Worm (Caenorhabditis elegans) whole organism, L1 larva: Measurements from ENCODE around the gene Y53G8B.2.

Experiments used
- C16A3.4 ChIP-seq: fragments of 150-350 bp; optimal IDR thresholded peaks from 2 replicates; lab custom pipeline; 2014; ENCODE audit warnings: missing biosample characterization, missing genetic modification characterization
- Y116A8C.19 ChIP-seq: sonication (generic microtip); optimal IDR thresholded peaks from 2 replicates; lab custom pipeline; 2016; ENCODE audit warnings: missing compliant biosample characterization, missing genetic modification characterization, borderline replicate concordance
- alr-1 ChIP-seq: fragments of 200-800 bp; sonication (Bioruptor generic); optimal IDR thresholded peaks from 2 replicates; lab custom pipeline; 2018; ENCODE audit warnings: borderline replicate concordance, mild to moderate bottlenecking, missing genetic modification characterization, missing compliant biosample characterization
- blmp-1 ChIP-seq: fragments of 150-350 bp; optimal IDR thresholded peaks from 2 replicates; lab custom pipeline; 2014; ENCODE audit warnings: missing biosample characterization, missing genetic modification characterization
- ceh-8 ChIP-seq: fragments of 200-800 bp; sonication (Bioruptor generic); optimal IDR thresholded peaks from 2 replicates; lab custom pipeline; 2018; ENCODE audit warnings: mild to moderate bottlenecking, missing genetic modification characterization, moderate library complexity, missing compliant biosample characterization
- ceh-88 ChIP-seq: fragments of 200-800 bp; sonication (Bioruptor generic); IDR thresholded peaks from 2 replicates; pipeline ENCODE4 v1.3.6; 2022; ENCODE audit warnings: missing genetic modification characterization, missing compliant biosample characterization
- ceh-90 ChIP-seq: sonication (generic microtip); optimal IDR thresholded peaks from 2 replicates; lab custom pipeline; 2016; ENCODE audit warnings: missing genetic modification characterization, missing compliant biosample characterization
- dpl-1 ChIP-seq, 3 experiments: fragments of 150-350 bp in 2 of 3; sonication (generic microtip) in 1 of 3; optimal IDR thresholded peaks; 2 replicates each; lab custom pipeline; 2014 to 2017; ENCODE audit warnings: missing biosample characterization in 3 of 3, missing genetic modification characterization in 3 of 3, missing genetic modification reagents in 3 of 3
- efl-1 ChIP-seq, 4 experiments: fragments of 150-350 bp; optimal IDR thresholded peaks in 3 of 4; peaks in 1 of 4; 1 replicate in 1 of 4; 2 replicates in 3 of 4; lab custom pipeline; 2014; ENCODE audit warnings: missing biosample characterization in 2 of 4, missing genetic modification characterization in 2 of 4, missing genetic modification reagents in 2 of 4
- efl-3 ChIP-seq: fragments of 200-800 bp; sonication (Bioruptor generic); optimal IDR thresholded peaks from 2 replicates; lab custom pipeline; 2018; ENCODE audit warnings: mild to moderate bottlenecking, missing genetic modification characterization, missing compliant biosample characterization
- egl-27 ChIP-seq, 2 experiments: fragments of 150-350 bp in 1 of 2; sonication (generic microtip); optimal IDR thresholded peaks; 3 replicates each; lab custom pipeline; 2017 to 2018; ENCODE audit warnings: missing biosample characterization in 2 of 2, missing genetic modification characterization in 2 of 2, missing genetic modification reagents in 2 of 2
- elt-3 ChIP-seq, 6 experiments: fragments of 150-350 bp in 1 of 6; sonication (generic microtip); optimal IDR thresholded peaks; 2 replicates each; lab custom pipeline; 2017 to 2018; ENCODE audit warnings: missing biosample characterization in 6 of 6, missing genetic modification characterization in 6 of 6, inconsistent platforms in 1 of 6
- fkh-4 ChIP-seq: sonication (generic microtip); optimal IDR thresholded peaks from 2 replicates; lab custom pipeline; 2016; ENCODE audit warnings: missing compliant biosample characterization, missing genetic modification characterization, borderline replicate concordance
- grh-1 ChIP-seq: fragments of 200-800 bp; sonication (Bioruptor generic); IDR thresholded peaks from 2 replicates; pipeline ENCODE4 v1.3.6; 2022; ENCODE audit warnings: missing genetic modification reagents, missing genetic modification characterization, missing compliant biosample characterization
- hlh-17 ChIP-seq: fragments of 200-800 bp; sonication (Bioruptor generic); optimal IDR thresholded peaks from 2 replicates; lab custom pipeline; 2018; ENCODE audit warnings: missing genetic modification characterization, mild to moderate bottlenecking, missing compliant biosample characterization, moderate library complexity, borderline replicate concordance
- hlh-4 ChIP-seq: sonication (generic microtip); optimal IDR thresholded peaks from 2 replicates; lab custom pipeline; 2016; ENCODE audit warnings: mild to moderate bottlenecking, missing genetic modification characterization, missing compliant biosample characterization
- hpl-2 ChIP-seq: fragments of 150-350 bp; optimal IDR thresholded peaks from 2 replicates; lab custom pipeline; 2014; ENCODE audit warnings: missing biosample characterization, missing genetic modification reagents, missing genetic modification characterization
- irx-1 ChIP-seq: sonication (generic microtip); optimal IDR thresholded peaks from 2 replicates; lab custom pipeline; 2016; ENCODE audit warnings: missing genetic modification characterization, missing compliant biosample characterization
- isw-1 ChIP-seq: fragments of 200-800 bp; sonication (Bioruptor generic); IDR thresholded peaks from 2 replicates; pipeline ENCODE4 v1.3.6; 2022; ENCODE audit warnings: missing genetic modification characterization, missing compliant biosample characterization
- lin-14 ChIP-seq: fragments of 200-800 bp; sonication (Bioruptor generic); optimal IDR thresholded peaks from 2 replicates; lab custom pipeline; 2018; ENCODE audit warnings: mild to moderate bottlenecking, missing genetic modification characterization, moderate library complexity, missing compliant biosample characterization
- lin-15B ChIP-seq: fragments of 150-350 bp; sonication (generic microtip); optimal IDR thresholded peaks from 3 replicates; lab custom pipeline; 2014; ENCODE audit warnings: missing biosample characterization, missing genetic modification characterization
- lin-35 ChIP-seq, 2 experiments: fragments of 150-350 bp; optimal IDR thresholded peaks; 2 replicates each; lab custom pipeline; 2014; ENCODE audit warnings: missing biosample characterization in 2 of 2, missing genetic modification characterization in 2 of 2, missing genetic modification reagents in 2 of 2
- lin-39 ChIP-seq: fragments of 150-350 bp; optimal IDR thresholded peaks from 2 replicates; lab custom pipeline; 2014; ENCODE audit warnings: missing biosample characterization, missing genetic modification reagents, missing genetic modification characterization
- lsy-2 ChIP-seq, 2 experiments: fragments of 150-350 bp; optimal IDR thresholded peaks; 2 replicates each; lab custom pipeline; 2014; ENCODE audit warnings: missing biosample characterization in 2 of 2, missing genetic modification characterization in 2 of 2
- mep-1 ChIP-seq: fragments of 150-350 bp; optimal IDR thresholded peaks from 2 replicates; lab custom pipeline; 2014; ENCODE audit warnings: missing biosample characterization, missing genetic modification characterization
- nhr-11 ChIP-seq: fragments of 150-350 bp; optimal IDR thresholded peaks from 2 replicates; lab custom pipeline; 2014; ENCODE audit warnings: missing biosample characterization, missing genetic modification characterization
- nhr-12 ChIP-seq: sonication (generic microtip); optimal IDR thresholded peaks from 2 replicates; lab custom pipeline; 2017; ENCODE audit warnings: missing biosample characterization, missing genetic modification characterization
- nhr-19 ChIP-seq: fragments of 200-800 bp; sonication (Bioruptor generic); conservative IDR thresholded peaks from 2 replicates; pipeline ENCODE4 v1.3.6; 2022; ENCODE audit warnings: missing genetic modification characterization, missing compliant biosample characterization
- nhr-76 ChIP-seq: sonication (generic microtip); optimal IDR thresholded peaks from 2 replicates; lab custom pipeline; 2017; ENCODE audit warnings: missing biosample characterization, missing genetic modification characterization
- nhr-85 ChIP-seq: sonication (generic microtip); peaks from one replicate; lab custom pipeline; 2016; ENCODE audit warnings: missing genetic modification characterization, inconsistent platforms, missing compliant biosample characterization
- pag-3 ChIP-seq: sonication (generic microtip); optimal IDR thresholded peaks from 2 replicates; lab custom pipeline; 2017; ENCODE audit warnings: missing genetic modification characterization, mild to moderate bottlenecking, missing compliant biosample characterization, antibody characterized with exemption, borderline replicate concordance; ENCODE audit not compliant: insufficient read depth
- pqm-1 ChIP-seq: sonication (generic microtip); optimal IDR thresholded peaks from 3 replicates; lab custom pipeline; 2017; ENCODE audit warnings: missing biosample characterization, missing genetic modification characterization
- snu-23 ChIP-seq: sonication (generic microtip); optimal IDR thresholded peaks from 2 replicates; lab custom pipeline; 2016; ENCODE audit warnings: missing genetic modification characterization, missing compliant biosample characterization
- swsn-7 ChIP-seq: sonication (generic microtip); optimal IDR thresholded peaks from 2 replicates; lab custom pipeline; 2016; ENCODE audit warnings: missing genetic modification characterization, missing compliant biosample characterization
- tlp-1 ChIP-seq: fragments of 150-350 bp; optimal IDR thresholded peaks from 2 replicates; lab custom pipeline; 2014; ENCODE audit warnings: missing biosample characterization, missing genetic modification characterization
- unc-130 ChIP-seq: fragments of 150-350 bp; optimal IDR thresholded peaks from 2 replicates; lab custom pipeline; 2017; ENCODE audit warnings: missing biosample characterization, missing genetic modification characterization, inconsistent platforms
- unc-30 ChIP-seq: sonication (generic microtip); optimal IDR thresholded peaks from 2 replicates; lab custom pipeline; 2017; ENCODE audit warnings: missing biosample characterization, missing genetic modification characterization
- unc-98 ChIP-seq: fragments of 200-800 bp; sonication (Bioruptor generic); IDR thresholded peaks from 2 replicates; pipeline ENCODE4 v1.3.6; 2022; ENCODE audit warnings: missing genetic modification characterization, missing compliant biosample characterization
- zag-1 ChIP-seq: fragments of 150-350 bp; optimal IDR thresholded peaks from 2 replicates; lab custom pipeline; 2014; ENCODE audit warnings: missing biosample characterization, missing genetic modification characterization
- zip-4 ChIP-seq: fragments of 200-800 bp; sonication (Bioruptor generic); optimal IDR thresholded peaks from 2 replicates; lab custom pipeline; 2018; ENCODE audit warnings: mild to moderate bottlenecking, missing genetic modification characterization, moderate library complexity, missing compliant biosample characterization
- ztf-11 ChIP-seq, 2 experiments: sonication (generic microtip); optimal IDR thresholded peaks; 2 replicates each; lab custom pipeline; 2016 to 2017; ENCODE audit warnings: missing genetic modification characterization in 2 of 2, missing biosample characterization in 1 of 2, missing compliant biosample characterization in 1 of 2

Gene Y53G8B.2

DNA sequence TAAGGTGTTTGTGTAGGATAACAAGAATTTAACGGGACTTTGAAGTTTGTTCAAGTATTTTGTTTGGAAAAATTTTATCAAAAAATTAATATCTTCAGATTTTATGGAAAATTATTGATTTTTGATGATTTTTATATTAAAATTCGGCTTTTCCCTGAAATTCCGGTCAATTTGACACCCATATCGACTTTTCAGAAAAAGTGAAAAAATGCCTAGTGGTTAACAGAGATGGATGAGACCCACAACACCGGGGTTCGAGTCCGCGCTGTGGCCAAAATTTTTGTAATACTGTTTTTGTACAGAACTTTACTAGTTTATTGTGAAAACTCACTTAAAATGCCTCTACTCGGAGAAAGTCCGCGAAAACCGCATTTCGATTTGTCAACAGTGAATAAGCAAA is 5.8 kb upstream of the Y53G8B.2 start:
- TF ChIP-seq efl-3 (GFP tag; lab: Kevin White, UChicago) (no peak), hpl-2 (GFP tag; lab: Kevin White, UChicago) (no peak)

DNA sequence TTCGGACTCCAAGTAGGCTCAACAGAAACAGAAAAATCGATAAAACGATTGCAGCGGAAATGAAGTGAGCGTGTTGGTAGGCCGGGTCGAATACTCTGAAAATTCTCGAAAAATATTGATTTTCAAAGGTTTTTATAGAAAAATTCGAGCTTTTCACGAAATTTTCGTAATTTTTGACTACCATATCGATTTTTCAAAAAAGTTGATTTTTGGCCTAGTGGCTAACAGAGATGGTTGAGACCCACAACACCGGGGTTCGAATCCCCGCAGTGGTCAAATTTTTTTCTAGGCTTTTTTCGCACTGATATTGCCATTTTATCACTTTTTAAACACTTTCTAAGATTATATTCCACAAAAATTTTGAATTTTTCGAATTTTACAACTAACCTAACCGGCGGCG is 5.0 kb upstream of the Y53G8B.2 start:
- TF ChIP-seq pqm-1 (tag; lab: Kevin White, UChicago) (no peak), lin-15B (tag; lab: Kevin White, UChicago) (no peak), isw-1 (GFP tag; lab: Robert Waterston, UW) (no peak), tlp-1 (no peak)

DNA sequence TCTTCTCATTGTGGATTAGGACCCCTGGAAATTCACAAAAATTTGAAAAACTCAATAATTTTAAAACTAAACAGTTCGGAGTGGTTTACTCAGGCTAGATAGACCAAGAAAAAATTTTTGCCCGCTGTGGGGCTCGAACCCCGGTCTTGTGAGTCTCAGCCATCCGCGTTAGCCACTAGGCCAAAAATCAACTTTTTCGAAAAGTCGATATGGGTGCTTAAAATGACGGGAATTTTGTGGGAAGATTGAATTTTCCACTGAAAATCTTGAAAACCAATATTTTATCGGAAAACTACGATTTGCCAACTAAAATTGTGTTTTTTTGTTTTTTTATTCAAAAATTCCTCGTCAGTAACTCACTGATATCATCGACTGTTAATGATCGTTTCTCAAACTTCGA is 3.8 kb upstream of the Y53G8B.2 start:
- TF ChIP-seq nhr-85 (peak; percentile 6), irx-1 (no peak)

DNA sequence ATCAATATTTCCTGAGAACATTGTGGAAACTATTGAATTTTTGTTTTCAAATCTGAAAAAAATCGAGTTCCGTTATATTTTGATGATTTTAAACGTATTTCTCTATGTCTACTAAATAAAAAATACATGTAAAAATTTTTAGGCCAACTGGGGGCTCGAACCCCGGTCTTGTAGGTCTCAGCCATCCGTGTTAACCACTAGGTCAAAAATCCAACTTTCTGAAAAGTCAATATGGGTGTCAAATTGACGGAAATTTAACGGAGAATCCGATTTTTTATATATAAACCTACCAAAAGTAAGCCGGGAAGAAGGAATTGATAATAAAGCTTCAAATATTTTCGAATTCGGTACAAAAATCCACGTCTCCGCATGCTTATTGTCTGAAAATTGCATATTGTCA is 2.5 kb upstream of the Y53G8B.2 start:
- TF ChIP-seq lin-14 (GFP tag; lab: Kevin White, UChicago) (no peak), nhr-85 (peak; percentile 2)

DNA sequence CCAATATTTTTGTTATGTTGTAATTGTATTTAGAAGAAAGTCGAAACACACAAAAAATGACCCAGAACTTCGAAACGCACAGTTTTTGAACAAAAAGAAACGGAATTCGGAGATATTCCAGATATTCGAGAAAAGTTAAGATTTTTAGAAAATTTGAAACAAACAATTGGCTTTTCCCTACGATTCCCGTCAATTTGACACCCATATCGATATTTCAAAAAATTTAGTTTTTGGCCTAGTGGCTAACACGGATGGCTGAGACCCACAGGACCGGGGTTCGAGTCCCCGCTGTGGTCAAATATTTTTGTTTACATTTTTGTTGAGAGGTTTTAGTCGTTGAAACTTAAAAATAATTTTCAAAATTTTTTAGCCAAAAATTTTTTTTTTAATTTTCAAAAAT is 1.5 kb upstream of the Y53G8B.2 start:
- TF ChIP-seq lsy-2 (tag; optimal IDR thresholded peaks at IDR 0.05; lab: Kevin White, UChicago) (no peak), efl-1 (optimal IDR thresholded peaks at IDR 0.05; lab: Kevin White, UChicago) (no peak), efl-1 (GFP tag; optimal IDR thresholded peaks at IDR 0.05 in 1 of 2; lab: Kevin White, UChicago) (peak in 1 of 2 experiments; percentile 81)

DNA sequence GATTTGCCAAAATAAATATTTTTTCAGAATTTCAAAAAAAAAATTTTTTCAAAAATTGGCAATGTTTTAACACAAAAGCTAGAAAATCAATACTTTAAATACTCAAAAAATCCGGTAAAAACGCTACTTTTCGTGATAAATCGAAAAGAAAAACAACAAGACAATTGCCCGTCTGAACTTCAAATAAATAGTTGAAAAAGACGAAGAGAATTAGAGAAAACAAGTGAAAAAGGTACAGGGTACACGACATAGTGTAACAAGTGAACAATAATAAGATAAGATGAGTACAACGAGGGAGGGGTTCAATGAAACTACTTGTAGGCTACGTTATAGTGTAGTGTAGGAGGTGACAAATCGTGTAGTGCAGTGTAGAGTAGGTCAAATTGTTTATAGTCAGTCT is 781 bp upstream of the Y53G8B.2 start:
- TF ChIP-seq pag-3 (tag; lab: Kevin White, UChicago), result no peak
- TF ChIP-seq zip-4 (GFP tag; lab: Kevin White, UChicago), result no peak
- TF ChIP-seq Y116A8C.19 (tag; lab: Kevin White, UChicago), result no peak
- TF ChIP-seq ceh-8 (GFP tag; lab: Kevin White, UChicago), result no peak
- TF ChIP-seq nhr-85, result peak; percentile 59
- peak in 1 of 2 experiments; percentile 37 for TF ChIP-seq lsy-2 (tag; optimal IDR thresholded peaks at IDR 0.05; lab: Kevin White, UChicago)
- TF ChIP-seq elt-3 (tag; optimal IDR thresholded peaks at IDR 0.05; lab: Kevin White, UChicago), result peak in 1 of 6 experiments; percentile 24
- TF ChIP-seq nhr-12 (tag; lab: Kevin White, UChicago), result no peak
- TF ChIP-seq lin-14 (GFP tag; lab: Kevin White, UChicago), result peak; percentile 46
- TF ChIP-seq alr-1, result no peak
- TF ChIP-seq nhr-19 (GFP tag; lab: Robert Waterston, UW), result no peak; the same call in 1 of the 2 replicates
- no peak for TF ChIP-seq hlh-17
- TF ChIP-seq ceh-90 (tag; lab: Kevin White, UChicago), result no peak
- TF ChIP-seq fkh-4, result no peak
- peak; percentile 5 for TF ChIP-seq snu-23 (GFP tag; lab: Kevin White, UChicago)
- TF ChIP-seq unc-98 (GFP tag; lab: Robert Waterston, UW), result no peak
- no peak for TF ChIP-seq lin-39
- TF ChIP-seq egl-27 (tag; optimal IDR thresholded peaks at IDR 0.05; lab: Kevin White, UChicago), result no peak
- no peak for TF ChIP-seq hlh-4 (tag; lab: Kevin White, UChicago)
- TF ChIP-seq unc-130, result no peak
- TF ChIP-seq ceh-88 (GFP tag; lab: Robert Waterston, UW), result no peak
- TF ChIP-seq nhr-11 (tag; lab: Kevin White, UChicago), result peak; percentile 53
- TF ChIP-seq ztf-11 (tag; optimal IDR thresholded peaks at IDR 0.05; lab: Kevin White, UChicago), result no peak
- no peak for TF ChIP-seq grh-1 (GFP tag; lab: Robert Waterston, UW)
- no peak for TF ChIP-seq unc-30
- TF ChIP-seq dpl-1 (GFP tag; optimal IDR thresholded peaks at IDR 0.05; lab: Kevin White, UChicago), result no peak
- TF ChIP-seq swsn-7 (tag; lab: Kevin White, UChicago), result no peak
- TF ChIP-seq nhr-76 (tag; lab: Kevin White, UChicago), result no peak
- peak in 1 of 2 experiments; percentile 2 for TF ChIP-seq lin-35 (GFP tag; optimal IDR thresholded peaks at IDR 0.05; lab: Kevin White, UChicago)
- TF ChIP-seq zag-1 (tag; lab: Kevin White, UChicago), result no peak
- no peak for TF ChIP-seq mep-1
- peak; percentile 39 for TF ChIP-seq blmp-1 (tag; lab: Kevin White, UChicago)
- TF ChIP-seq C16A3.4 (tag; lab: Kevin White, UChicago), result no peak
- TF ChIP-seq, all 84 proteins: peak for 8
